Worm (Caenorhabditis elegans) whole organism, L1 larva: ENCODE results near the gene F53F4.11.

ENCODE experiments used
- C04F5.9 ChIP-seq: sonication (generic microtip); optimal IDR thresholded peaks from 2 replicates; lab custom pipeline; 2016; ENCODE audit warnings: missing genetic modification characterization, missing compliant biosample characterization
- C16A3.4 ChIP-seq: fragments of 150-350 bp; optimal IDR thresholded peaks from 2 replicates; lab custom pipeline; 2014; ENCODE audit warnings: missing biosample characterization, missing genetic modification characterization
- C34B4.2 ChIP-seq: sonication (generic microtip); optimal IDR thresholded peaks from 2 replicates; lab custom pipeline; 2017; ENCODE audit warnings: mild to moderate bottlenecking, missing genetic modification characterization, missing compliant biosample characterization
- F16B12.6 ChIP-seq: fragments of 150-350 bp; optimal IDR thresholded peaks from 2 replicates; lab custom pipeline; 2014; ENCODE audit warnings: missing biosample characterization, missing genetic modification characterization
- Y116A8C.19 ChIP-seq: sonication (generic microtip); optimal IDR thresholded peaks from 2 replicates; lab custom pipeline; 2016; ENCODE audit warnings: missing compliant biosample characterization, missing genetic modification characterization, borderline replicate concordance
- aha-1 ChIP-seq: fragments of 150-350 bp; optimal IDR thresholded peaks from 2 replicates; lab custom pipeline; 2014; ENCODE audit warnings: missing biosample characterization, missing genetic modification characterization
- alr-1 ChIP-seq: fragments of 200-800 bp; sonication (Bioruptor generic); optimal IDR thresholded peaks from 2 replicates; lab custom pipeline; 2018; ENCODE audit warnings: borderline replicate concordance, mild to moderate bottlenecking, missing genetic modification characterization, missing compliant biosample characterization
- blmp-1 ChIP-seq: fragments of 150-350 bp; optimal IDR thresholded peaks from 2 replicates; lab custom pipeline; 2014; ENCODE audit warnings: missing biosample characterization, missing genetic modification characterization
- ceh-82 ChIP-seq, 3 experiments: fragments of 150-350 bp in 1 of 3; sonication (generic microtip) in 2 of 3; optimal IDR thresholded peaks; 2 replicates each; lab custom pipeline; 2014 to 2017; ENCODE audit warnings: missing biosample characterization in 3 of 3, missing genetic modification characterization in 3 of 3
- ceh-90 ChIP-seq: sonication (generic microtip); optimal IDR thresholded peaks from 2 replicates; lab custom pipeline; 2016; ENCODE audit warnings: missing genetic modification characterization, missing compliant biosample characterization
- dpl-1 ChIP-seq, 3 experiments: fragments of 150-350 bp in 2 of 3; sonication (generic microtip) in 1 of 3; optimal IDR thresholded peaks; 2 replicates each; lab custom pipeline; 2014 to 2017; ENCODE audit warnings: missing biosample characterization in 3 of 3, missing genetic modification characterization in 3 of 3, missing genetic modification reagents in 3 of 3
- efl-1 ChIP-seq, 4 experiments: fragments of 150-350 bp; optimal IDR thresholded peaks in 3 of 4; peaks in 1 of 4; 1 replicate in 1 of 4; 2 replicates in 3 of 4; lab custom pipeline; 2014; ENCODE audit warnings: missing biosample characterization in 2 of 4, missing genetic modification characterization in 2 of 4, missing genetic modification reagents in 2 of 4
- elt-2 ChIP-seq: sonication (generic microtip); optimal IDR thresholded peaks from 2 replicates; lab custom pipeline; 2016; ENCODE audit warnings: missing genetic modification characterization, mild to moderate bottlenecking, inconsistent platforms, missing compliant biosample characterization, missing genetic modification reagents
- elt-3 ChIP-seq, 6 experiments: fragments of 150-350 bp in 1 of 6; sonication (generic microtip); optimal IDR thresholded peaks; 2 replicates each; lab custom pipeline; 2017 to 2018; ENCODE audit warnings: missing biosample characterization in 6 of 6, missing genetic modification characterization in 6 of 6, inconsistent platforms in 1 of 6
- hlh-17 ChIP-seq: fragments of 200-800 bp; sonication (Bioruptor generic); optimal IDR thresholded peaks from 2 replicates; lab custom pipeline; 2018; ENCODE audit warnings: missing genetic modification characterization, mild to moderate bottlenecking, missing compliant biosample characterization, moderate library complexity, borderline replicate concordance
- lin-35 ChIP-seq, 2 experiments: fragments of 150-350 bp; optimal IDR thresholded peaks; 2 replicates each; lab custom pipeline; 2014; ENCODE audit warnings: missing biosample characterization in 2 of 2, missing genetic modification characterization in 2 of 2, missing genetic modification reagents in 2 of 2
- lsy-2 ChIP-seq, 2 experiments: fragments of 150-350 bp; optimal IDR thresholded peaks; 2 replicates each; lab custom pipeline; 2014; ENCODE audit warnings: missing biosample characterization in 2 of 2, missing genetic modification characterization in 2 of 2
- mdl-1 ChIP-seq, 2 experiments: fragments of 150-350 bp; optimal IDR thresholded peaks; 2 replicates each; lab custom pipeline; 2014 to 2017; ENCODE audit warnings: missing biosample characterization in 2 of 2, missing genetic modification characterization in 2 of 2, inconsistent platforms in 1 of 2
- mep-1 ChIP-seq: fragments of 150-350 bp; optimal IDR thresholded peaks from 2 replicates; lab custom pipeline; 2014; ENCODE audit warnings: missing biosample characterization, missing genetic modification characterization
- nhr-12 ChIP-seq: sonication (generic microtip); optimal IDR thresholded peaks from 2 replicates; lab custom pipeline; 2017; ENCODE audit warnings: missing biosample characterization, missing genetic modification characterization
- nhr-19 ChIP-seq: fragments of 200-800 bp; sonication (Bioruptor generic); conservative IDR thresholded peaks from 2 replicates; pipeline ENCODE4 v1.3.6; 2022; ENCODE audit warnings: missing genetic modification characterization, missing compliant biosample characterization
- nhr-28 ChIP-seq: fragments of 150-350 bp; optimal IDR thresholded peaks from 2 replicates; lab custom pipeline; 2014; ENCODE audit warnings: missing biosample characterization, missing genetic modification characterization
- nhr-71 ChIP-seq: sonication (generic microtip); optimal IDR thresholded peaks from 2 replicates; lab custom pipeline; 2016; ENCODE audit warnings: mild to moderate bottlenecking, missing genetic modification characterization, moderate library complexity, missing compliant biosample characterization
- nhr-76 ChIP-seq: sonication (generic microtip); optimal IDR thresholded peaks from 2 replicates; lab custom pipeline; 2017; ENCODE audit warnings: missing biosample characterization, missing genetic modification characterization
- nhr-77 ChIP-seq: fragments of 150-350 bp; optimal IDR thresholded peaks from 2 replicates; lab custom pipeline; 2014; ENCODE audit warnings: missing biosample characterization, missing genetic modification characterization
- nhr-85 ChIP-seq: sonication (generic microtip); peaks from one replicate; lab custom pipeline; 2016; ENCODE audit warnings: missing genetic modification characterization, inconsistent platforms, missing compliant biosample characterization
- nhr-90 ChIP-seq: sonication (generic microtip); optimal IDR thresholded peaks from 2 replicates; lab custom pipeline; 2016; ENCODE audit warnings: mild to moderate bottlenecking, missing genetic modification characterization, missing compliant biosample characterization; ENCODE audit not compliant: poor library complexity
- pag-3 ChIP-seq: sonication (generic microtip); optimal IDR thresholded peaks from 2 replicates; lab custom pipeline; 2017; ENCODE audit warnings: missing genetic modification characterization, mild to moderate bottlenecking, missing compliant biosample characterization, antibody characterized with exemption, borderline replicate concordance; ENCODE audit not compliant: insufficient read depth
- pax-3 ChIP-seq: fragments of 200-800 bp; sonication (Bioruptor generic); optimal IDR thresholded peaks from 2 replicates; lab custom pipeline; 2018; ENCODE audit warnings: mild to moderate bottlenecking, missing genetic modification characterization, moderate library complexity, missing compliant biosample characterization
- pqm-1 ChIP-seq: sonication (generic microtip); optimal IDR thresholded peaks from 3 replicates; lab custom pipeline; 2017; ENCODE audit warnings: missing biosample characterization, missing genetic modification characterization
- snu-23 ChIP-seq: sonication (generic microtip); optimal IDR thresholded peaks from 2 replicates; lab custom pipeline; 2016; ENCODE audit warnings: missing genetic modification characterization, missing compliant biosample characterization
- tbx-2 ChIP-seq: sonication (generic microtip); optimal IDR thresholded peaks from 2 replicates; lab custom pipeline; 2016; ENCODE audit warnings: missing genetic modification characterization, missing compliant biosample characterization
- unc-130 ChIP-seq: fragments of 150-350 bp; optimal IDR thresholded peaks from 2 replicates; lab custom pipeline; 2017; ENCODE audit warnings: missing biosample characterization, missing genetic modification characterization, inconsistent platforms
- unc-30 ChIP-seq: sonication (generic microtip); optimal IDR thresholded peaks from 2 replicates; lab custom pipeline; 2017; ENCODE audit warnings: missing biosample characterization, missing genetic modification characterization
- zip-4 ChIP-seq: fragments of 200-800 bp; sonication (Bioruptor generic); optimal IDR thresholded peaks from 2 replicates; lab custom pipeline; 2018; ENCODE audit warnings: mild to moderate bottlenecking, missing genetic modification characterization, moderate library complexity, missing compliant biosample characterization

F53F4.11 gene

ce11 chrV:13660660-13661325 is 36.5 kb upstream of the F53F4.11 start, which contains the start of gene letm-1 (continued):
- TF ChIP-seq pqm-1 (tag; lab: Kevin White, UChicago) (no peak), Y116A8C.19 (tag; lab: Kevin White, UChicago) (no peak), hlh-17 (GFP tag; lab: Kevin White, UChicago) (no peak), C16A3.4 (peak; percentile 48), nhr-85 (tag; lab: Kevin White, UChicago) (peak; percentile 76), pag-3 (tag; lab: Kevin White, UChicago) (no peak), pax-3 (no peak), ceh-82 (tag; optimal IDR thresholded peaks at IDR 0.05; lab: Kevin White, UChicago) (no peak), C34B4.2 (tag; lab: Kevin White, UChicago) (no peak)

ce11 chrV:13660115-13660514 is 35.8 kb upstream of the F53F4.11 start:
- TF ChIP-seq nhr-85 (tag; lab: Kevin White, UChicago) (peak; percentile 21), pax-3 (no peak), C04F5.9 (tag; lab: Kevin White, UChicago) (no peak), F16B12.6 (no peak), dpl-1 (GFP tag; optimal IDR thresholded peaks at IDR 0.05; lab: Kevin White, UChicago) (no peak), aha-1 (no peak), C34B4.2 (tag; lab: Kevin White, UChicago) (no peak), tbx-2 (tag; lab: Kevin White, UChicago) (no peak), lsy-2 (tag; optimal IDR thresholded peaks at IDR 0.05; lab: Kevin White, UChicago) (no peak)

ce11 chrV:13659219-13659618 is 34.9 kb upstream of the F53F4.11 start:
- TF ChIP-seq nhr-28 (tag; lab: Kevin White, UChicago), result no peak
- TF ChIP-seq unc-30 (tag; lab: Kevin White, UChicago), result no peak
- peak in 1 of 2 experiments; percentile 54 for TF ChIP-seq lin-35 (GFP tag; optimal IDR thresholded peaks at IDR 0.05; lab: Kevin White, UChicago)
- TF ChIP-seq elt-3 (tag; optimal IDR thresholded peaks at IDR 0.05; lab: Kevin White, UChicago), result peak in 4 of 6 experiments; percentile 36 to 61 (median 54)
- TF ChIP-seq lsy-2 (tag; optimal IDR thresholded peaks at IDR 0.05; lab: Kevin White, UChicago), result peak in 1 of 2 experiments; percentile 13
- TF ChIP-seq nhr-19, result peak; percentile 15; the same call in 1 of the 2 replicates
- TF ChIP-seq elt-2 (tag; lab: Kevin White, UChicago), result peak; percentile 42
- peak; percentile 18 for TF ChIP-seq snu-23 (GFP tag; lab: Kevin White, UChicago)
- TF ChIP-seq efl-1 (optimal IDR thresholded peaks at IDR 0.05; lab: Kevin White, UChicago), result no peak
- no peak for TF ChIP-seq efl-1 (GFP tag; optimal IDR thresholded peaks at IDR 0.05 in 1 of 2; lab: Kevin White, UChicago)
- TF ChIP-seq nhr-90 (tag; lab: Kevin White, UChicago), result peak; percentile 12
- TF ChIP-seq nhr-12, result no peak
- peak; percentile 83 for TF ChIP-seq blmp-1
- TF ChIP-seq alr-1, result no peak
- TF ChIP-seq nhr-71 (tag; lab: Kevin White, UChicago), result no peak
- TF ChIP-seq ceh-90 (tag; lab: Kevin White, UChicago), result no peak
- TF ChIP-seq dpl-1 (GFP tag; optimal IDR thresholded peaks at IDR 0.05; lab: Kevin White, UChicago), result no peak
- peak; percentile 6 for TF ChIP-seq mep-1 (tag; lab: Kevin White, UChicago)
- TF ChIP-seq pqm-1 (tag; lab: Kevin White, UChicago), result no peak
- no peak for TF ChIP-seq pag-3 (tag; lab: Kevin White, UChicago)
- TF ChIP-seq nhr-76, result no peak
- TF ChIP-seq zip-4 (GFP tag; lab: Kevin White, UChicago), result no peak
- TF ChIP-seq unc-130, result peak; percentile 11
- peak in 1 of 2 experiments; percentile 10 for TF ChIP-seq mdl-1 (tag; optimal IDR thresholded peaks at IDR 0.05; lab: Kevin White, UChicago)
- TF ChIP-seq nhr-77 (tag; lab: Kevin White, UChicago), result no peak
